Worm (Caenorhabditis elegans) whole organism, early embryonic: ENCODE measurements around the gene Y45G12B.3.

Source experiments
- B0310.2 ChIP-seq: sonication (generic microtip); optimal IDR thresholded peaks from 2 replicates; lab custom pipeline; 2016; ENCODE audit warnings: mild to moderate bottlenecking, missing genetic modification characterization, missing compliant biosample characterization
- F13C5.2 ChIP-seq: sonication (generic microtip); optimal IDR thresholded peaks from 2 replicates; lab custom pipeline; 2017; ENCODE audit warnings: mild to moderate bottlenecking, missing genetic modification characterization, inconsistent platforms, missing compliant biosample characterization
- aly-1 ChIP-seq: sonication (generic microtip); optimal IDR thresholded peaks from 2 replicates; lab custom pipeline; 2016; ENCODE audit warnings: missing genetic modification characterization, missing compliant biosample characterization
- ama-1 ChIP-seq: fragments of 150-350 bp; optimal IDR thresholded peaks from 2 replicates; lab custom pipeline; 2014
- ceh-13 ChIP-seq: fragments of 200-800 bp; sonication (Bioruptor generic); optimal IDR thresholded peaks from 2 replicates; lab custom pipeline; 2018; ENCODE audit warnings: mild to moderate bottlenecking, missing genetic modification characterization, missing compliant biosample characterization
- ceh-36 ChIP-seq: sonication (generic microtip); optimal IDR thresholded peaks from 2 replicates; lab custom pipeline; 2016; ENCODE audit warnings: missing genetic modification characterization, inconsistent platforms, missing compliant biosample characterization
- ets-7 ChIP-seq: sonication (generic microtip); optimal IDR thresholded peaks from 2 replicates; lab custom pipeline; 2016; ENCODE audit warnings: missing genotype, missing genetic modification characterization, missing compliant biosample characterization
- flt-1 ChIP-seq: fragments of 200-800 bp; sonication (Bioruptor generic); IDR thresholded peaks from 2 replicates; pipeline ENCODE4 v1.3.6; 2022; ENCODE audit warnings: missing genetic modification characterization, missing compliant biosample characterization
- hmbx-1 ChIP-seq: sonication (generic microtip); optimal IDR thresholded peaks from 2 replicates; lab custom pipeline; 2016; ENCODE audit warnings: mild to moderate bottlenecking, missing genetic modification characterization, missing compliant biosample characterization
- hmg-4 ChIP-seq: fragments of 200-800 bp; sonication (Bioruptor generic); optimal IDR thresholded peaks from 2 replicates; lab custom pipeline; 2018; ENCODE audit warnings: mild to moderate bottlenecking, missing genetic modification characterization, missing compliant biosample characterization
- hnd-1 ChIP-seq: sonication (generic microtip); optimal IDR thresholded peaks from 2 replicates; lab custom pipeline; 2016; ENCODE audit warnings: missing genetic modification characterization, missing compliant biosample characterization
- pes-1 ChIP-seq: fragments of 200-800 bp; sonication (Bioruptor generic); IDR thresholded peaks from 2 replicates; pipeline ENCODE4 v1.3.6; 2022; ENCODE audit warnings: missing genetic modification reagents, missing genetic modification characterization, missing compliant biosample characterization
- scrt-1 ChIP-seq: fragments of 200-800 bp; sonication (Bioruptor generic); IDR thresholded peaks from 2 replicates; pipeline ENCODE4 v1.3.6; 2022; ENCODE audit warnings: missing genetic modification characterization, missing compliant biosample characterization
- sea-1 ChIP-seq: fragments of 200-800 bp; sonication (Bioruptor generic); conservative IDR thresholded peaks from 2 replicates; pipeline ENCODE4 v1.3.6; 2022; ENCODE audit warnings: missing genetic modification characterization, missing compliant biosample characterization
- tbx-11 ChIP-seq: fragments of 200-800 bp; sonication (Bioruptor generic); IDR thresholded peaks from 2 replicates; pipeline ENCODE4 v1.3.6; 2022; ENCODE audit warnings: missing genetic modification characterization, missing compliant biosample characterization
- tbx-37 ChIP-seq: fragments of 200-800 bp; sonication (Bioruptor generic); conservative IDR thresholded peaks from 2 replicates; pipeline ENCODE4 v1.3.6; 2022; ENCODE audit warnings: missing genetic modification reagents, missing genetic modification characterization, missing compliant biosample characterization
- tra-4 ChIP-seq: sonication (generic microtip); optimal IDR thresholded peaks from 2 replicates; lab custom pipeline; 2017; ENCODE audit warnings: missing genetic modification characterization, missing compliant biosample characterization

Gene Y45G12B.3

DNA sequence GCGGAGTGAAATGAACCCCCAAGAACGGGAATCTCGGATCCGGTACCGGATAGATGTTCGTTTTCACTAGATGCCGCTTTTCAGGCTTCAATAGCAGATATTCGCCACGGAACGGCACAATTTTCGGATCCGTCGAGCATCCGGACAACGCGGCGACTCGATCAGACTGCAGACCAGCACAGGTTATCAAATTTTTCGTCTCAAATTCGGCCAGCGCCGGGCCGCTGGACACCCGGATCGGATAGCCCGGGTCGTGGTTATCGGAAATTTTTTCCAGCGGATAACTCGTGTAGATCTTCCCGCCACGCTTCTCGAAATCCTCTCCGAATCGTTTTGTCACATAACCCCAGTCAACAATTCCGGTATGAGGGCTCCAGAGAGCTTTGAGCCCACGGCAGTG, 5.6 kb downstream of the Y45G12B.3 start:
- TF ChIP-seq flt-1 (GFP tag; lab: Robert Waterston, UW) (no peak), ceh-13 (GFP tag; lab: Kevin White, UChicago) (no peak), B0310.2 (tag; lab: Kevin White, UChicago) (no peak), tbx-37 (GFP tag; lab: Robert Waterston, UW) (no peak), ceh-36 (tag; lab: Kevin White, UChicago) (no peak), ama-1 (lab: Kevin White, UChicago) (no peak), F13C5.2 (no peak), hmg-4 (GFP tag; lab: Kevin White, UChicago) (no peak), scrt-1 (no peak), hmbx-1 (tag; lab: Kevin White, UChicago) (no peak), aly-1 (no peak), tra-4 (tag; lab: Kevin White, UChicago) (no peak), tbx-11 (GFP tag; lab: Robert Waterston, UW) (no peak), ets-7 (no peak), hnd-1 (no peak)

DNA sequence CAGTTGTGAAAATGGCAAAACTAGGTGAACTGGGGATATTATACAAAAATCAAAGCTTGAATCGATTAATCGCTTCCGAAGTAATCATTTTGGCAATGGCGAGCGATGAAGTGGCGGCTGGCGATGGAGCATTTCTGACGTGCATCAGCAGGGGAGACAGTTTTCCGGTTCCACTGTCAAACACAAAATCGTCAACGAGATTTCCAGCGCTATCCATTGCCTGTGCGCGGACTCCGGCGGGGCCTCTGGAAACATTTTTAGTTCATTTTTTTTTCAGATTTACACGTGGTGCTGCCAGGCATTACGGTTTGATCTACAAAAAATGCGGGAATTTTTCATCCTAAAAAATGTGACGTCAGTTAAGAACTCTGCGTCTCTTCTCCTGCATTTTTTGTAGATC, 7.5 kb downstream of the Y45G12B.3 start:
- TF ChIP-seq B0310.2 (tag; lab: Kevin White, UChicago) = no peak
- no peak for TF ChIP-seq scrt-1
- no peak for TF ChIP-seq flt-1 (GFP tag; lab: Robert Waterston, UW)
- TF ChIP-seq pes-1 (GFP tag; lab: Robert Waterston, UW) = no peak
- no peak for TF ChIP-seq hmg-4 (GFP tag; lab: Kevin White, UChicago)
- TF ChIP-seq ets-7 = no peak
- no peak for TF ChIP-seq aly-1
- TF ChIP-seq hnd-1 = no peak
- no peak for TF ChIP-seq ceh-13 (GFP tag; lab: Kevin White, UChicago)
- no peak for TF ChIP-seq tbx-37 (GFP tag; lab: Robert Waterston, UW)
- no peak for TF ChIP-seq ama-1 (lab: Kevin White, UChicago)
- TF ChIP-seq tra-4 (tag; lab: Kevin White, UChicago) = no peak
- no peak for TF ChIP-seq tbx-11 (GFP tag; lab: Robert Waterston, UW)
- TF ChIP-seq F13C5.2 = no peak
- TF ChIP-seq ceh-36 (tag; lab: Kevin White, UChicago) = no peak
- TF ChIP-seq hmbx-1 (tag; lab: Kevin White, UChicago) = no peak
- no peak for TF ChIP-seq sea-1

DNA sequence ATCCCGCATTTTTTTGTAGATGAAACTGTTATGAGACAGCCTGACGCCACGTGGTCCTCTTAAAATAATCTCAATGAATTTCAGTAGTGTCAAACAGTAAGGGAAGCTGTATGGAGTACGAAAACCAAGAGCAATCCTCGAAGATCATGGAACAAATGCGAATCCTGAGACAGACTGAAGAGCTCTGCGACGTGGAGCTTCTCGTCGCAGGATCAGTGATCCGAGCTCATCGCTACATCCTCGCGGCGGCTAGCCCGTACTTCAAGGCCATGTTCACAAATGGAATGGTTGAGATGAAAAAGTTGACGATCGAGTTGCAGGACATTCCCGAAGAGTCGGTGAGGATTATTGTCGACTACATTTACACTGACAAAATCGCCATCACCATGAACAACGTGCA, 11.8 kb downstream of the Y45G12B.3 start:
- no peak for TF ChIP-seq ama-1 (lab: Kevin White, UChicago)
- no peak for TF ChIP-seq aly-1
- no peak for TF ChIP-seq ceh-36 (tag; lab: Kevin White, UChicago)
- TF ChIP-seq tbx-11 (GFP tag; lab: Robert Waterston, UW) = no peak
- TF ChIP-seq flt-1 (GFP tag; lab: Robert Waterston, UW) = no peak
- TF ChIP-seq hmg-4 (GFP tag; lab: Kevin White, UChicago) = no peak
- TF ChIP-seq sea-1 = no peak
- TF ChIP-seq tbx-37 (GFP tag; lab: Robert Waterston, UW) = no peak
- TF ChIP-seq hnd-1 = no peak
- no peak for TF ChIP-seq B0310.2 (tag; lab: Kevin White, UChicago)
- TF ChIP-seq F13C5.2 = no peak
- no peak for TF ChIP-seq scrt-1

DNA sequence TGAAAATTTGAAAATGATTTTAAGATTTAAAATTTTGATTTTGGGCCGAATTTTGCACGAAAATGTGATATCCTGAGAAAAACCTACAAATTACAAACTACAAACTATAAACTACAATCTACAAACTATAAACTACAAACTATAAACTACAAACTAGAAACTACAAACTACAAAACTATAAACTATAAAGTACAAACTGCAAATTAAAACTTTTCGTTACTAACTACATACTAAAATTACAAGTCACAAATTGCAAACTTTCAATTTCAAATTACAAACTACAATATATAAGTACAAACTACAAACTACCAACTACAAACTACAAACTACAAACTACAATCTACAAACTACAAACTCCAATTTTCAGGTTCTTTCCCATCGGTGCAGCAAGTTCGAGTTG, 12.6 kb downstream of the Y45G12B.3 start:
- no peak for TF ChIP-seq ceh-36 (tag; lab: Kevin White, UChicago)
- no peak for TF ChIP-seq tra-4 (tag; lab: Kevin White, UChicago)
- TF ChIP-seq tbx-37 (GFP tag; lab: Robert Waterston, UW) = no peak
- no peak for TF ChIP-seq flt-1 (GFP tag; lab: Robert Waterston, UW)
- no peak for TF ChIP-seq aly-1
- no peak for TF ChIP-seq tbx-11 (GFP tag; lab: Robert Waterston, UW)
- no peak for TF ChIP-seq B0310.2 (tag; lab: Kevin White, UChicago)
- TF ChIP-seq hnd-1 = no peak

DNA sequence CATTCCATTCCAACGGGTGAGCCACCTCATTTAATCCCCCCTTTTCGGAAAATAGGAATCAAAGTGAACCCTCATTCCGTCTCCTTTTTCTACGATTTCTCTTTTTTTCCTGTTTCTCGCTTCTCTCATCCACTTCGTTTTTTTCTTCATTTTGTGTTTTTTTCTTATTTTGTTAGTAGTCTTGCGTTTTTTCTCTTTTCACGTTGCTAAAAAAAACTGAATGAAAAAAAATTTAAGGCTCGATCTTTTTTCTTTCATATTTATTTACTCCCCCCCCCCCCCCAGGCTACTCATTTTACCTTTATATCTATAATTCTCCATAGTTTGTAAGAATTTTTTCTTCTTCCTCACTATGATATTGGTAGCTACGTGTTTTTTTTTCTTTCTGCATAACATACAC, 18.4 kb downstream of the Y45G12B.3 start:
- TF ChIP-seq hmbx-1 (tag; lab: Kevin White, UChicago) = no peak
- no peak for TF ChIP-seq tra-4 (tag; lab: Kevin White, UChicago)
- no peak for TF ChIP-seq tbx-11 (GFP tag; lab: Robert Waterston, UW)
- TF ChIP-seq hnd-1 = no peak
- no peak for TF ChIP-seq scrt-1
- TF ChIP-seq ceh-36 (tag; lab: Kevin White, UChicago) = no peak
- no peak for TF ChIP-seq B0310.2 (tag; lab: Kevin White, UChicago)
- TF ChIP-seq ets-7 = no peak
- no peak for TF ChIP-seq ceh-13 (GFP tag; lab: Kevin White, UChicago)
- TF ChIP-seq F13C5.2 = no peak
- TF ChIP-seq flt-1 (GFP tag; lab: Robert Waterston, UW) = no peak

DNA sequence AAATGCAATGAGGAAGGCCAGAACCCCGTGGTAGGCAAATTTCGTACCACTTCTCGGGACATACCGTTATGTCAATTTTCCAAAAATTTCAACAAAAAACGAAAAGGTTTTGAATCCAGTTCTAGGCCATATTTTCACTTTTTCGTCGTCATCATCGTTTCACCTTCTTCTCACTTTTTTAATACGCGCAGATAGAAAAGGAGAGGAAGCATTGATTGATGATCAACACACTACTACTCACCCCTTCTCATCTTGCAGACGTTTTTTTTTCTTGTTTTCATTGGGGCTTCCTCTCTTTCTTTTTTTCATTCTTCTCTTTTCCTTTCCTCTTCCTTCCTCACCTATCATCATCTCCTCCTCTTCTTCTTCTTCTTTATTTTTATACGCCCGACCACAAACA, 20.4 kb downstream of the Y45G12B.3 start:
- TF ChIP-seq tbx-37 (GFP tag; lab: Robert Waterston, UW) = no peak
- TF ChIP-seq F13C5.2 = no peak
- no peak for TF ChIP-seq scrt-1
- no peak for TF ChIP-seq aly-1
- no peak for TF ChIP-seq flt-1 (GFP tag; lab: Robert Waterston, UW)
- TF ChIP-seq pes-1 (GFP tag; lab: Robert Waterston, UW) = no peak
- no peak for TF ChIP-seq tra-4 (tag; lab: Kevin White, UChicago)
- TF ChIP-seq hmg-4 (GFP tag; lab: Kevin White, UChicago) = no peak
- TF ChIP-seq ceh-13 (GFP tag; lab: Kevin White, UChicago) = no peak

DNA sequence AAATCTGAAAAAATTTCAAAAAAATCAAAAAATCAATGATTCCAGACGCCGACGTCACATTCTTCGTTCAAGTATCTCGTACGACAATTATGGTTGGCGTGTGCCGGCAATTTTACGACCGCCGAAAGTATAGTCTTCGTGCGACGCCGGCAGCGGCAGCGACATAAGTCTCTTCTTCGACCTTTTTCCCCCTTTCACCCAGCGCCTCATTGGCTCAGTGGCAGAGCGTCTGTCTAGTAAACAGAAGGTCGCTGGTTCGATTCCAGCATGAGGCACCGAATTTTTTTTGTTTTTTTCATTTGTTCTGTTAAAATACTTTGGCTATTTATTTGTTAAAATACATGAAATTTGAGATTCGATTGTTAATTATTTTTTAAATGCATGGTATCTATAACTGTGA, 22.2 kb downstream of the Y45G12B.3 start:
- TF ChIP-seq tbx-11 (GFP tag; lab: Robert Waterston, UW) (peak; percentile 92), sea-1 (peak; percentile 83; the same call in 1 of the 2 replicates), B0310.2 (tag; lab: Kevin White, UChicago) (peak; percentile 61), pes-1 (GFP tag; lab: Robert Waterston, UW) (peak; percentile 91), hmg-4 (GFP tag; lab: Kevin White, UChicago) (peak; percentile 77), ama-1 (lab: Kevin White, UChicago) (no peak), tbx-37 (GFP tag; lab: Robert Waterston, UW) (peak; percentile 58), aly-1 (peak; percentile 84), ets-7 (peak; percentile 15), hnd-1 (peak; percentile 45), flt-1 (GFP tag; lab: Robert Waterston, UW) (peak; percentile 85), F13C5.2 (peak; percentile 6), ceh-13 (GFP tag; lab: Kevin White, UChicago) (peak; percentile 53), scrt-1 (peak; percentile 72; the same call in 1 of the 2 replicates), hmbx-1 (tag; lab: Kevin White, UChicago) (no peak), tra-4 (tag; lab: Kevin White, UChicago) (peak; percentile 33), ceh-36 (tag; lab: Kevin White, UChicago) (peak; percentile 60)
